Fruit fly (Drosophila melanogaster) whole organism: ENCODE results near the gene CG14082.
A peak's percentile ranks its signal among the peaks of the same experiment; 100 is the strongest.

Experiments
- CG8478 ChIP-seq: fragments of >200 bp; optimal IDR thresholded peaks from 2 replicates; lab custom pipeline; 2018; ENCODE audit warnings: inconsistent platforms
- Dll ChIP-seq: fragments of >200 bp; optimal IDR thresholded peaks from 2 replicates; lab custom pipeline; 2017
- EcR ChIP-seq, 2 experiments: fragments of >200 bp; optimal IDR thresholded peaks; 2 replicates each; lab custom pipeline; 2017; ENCODE audit warnings: missing biosample characterization in 2 of 2, missing genetic modification characterization in 2 of 2, missing genetic modification reagents in 2 of 2
- pan ChIP-seq: fragments of >200 bp; optimal IDR thresholded peaks from 2 replicates; lab custom pipeline; 2017
- psq ChIP-seq: fragments of >200 bp; optimal IDR thresholded peaks from 2 replicates; lab custom pipeline; 2017

DNA sequence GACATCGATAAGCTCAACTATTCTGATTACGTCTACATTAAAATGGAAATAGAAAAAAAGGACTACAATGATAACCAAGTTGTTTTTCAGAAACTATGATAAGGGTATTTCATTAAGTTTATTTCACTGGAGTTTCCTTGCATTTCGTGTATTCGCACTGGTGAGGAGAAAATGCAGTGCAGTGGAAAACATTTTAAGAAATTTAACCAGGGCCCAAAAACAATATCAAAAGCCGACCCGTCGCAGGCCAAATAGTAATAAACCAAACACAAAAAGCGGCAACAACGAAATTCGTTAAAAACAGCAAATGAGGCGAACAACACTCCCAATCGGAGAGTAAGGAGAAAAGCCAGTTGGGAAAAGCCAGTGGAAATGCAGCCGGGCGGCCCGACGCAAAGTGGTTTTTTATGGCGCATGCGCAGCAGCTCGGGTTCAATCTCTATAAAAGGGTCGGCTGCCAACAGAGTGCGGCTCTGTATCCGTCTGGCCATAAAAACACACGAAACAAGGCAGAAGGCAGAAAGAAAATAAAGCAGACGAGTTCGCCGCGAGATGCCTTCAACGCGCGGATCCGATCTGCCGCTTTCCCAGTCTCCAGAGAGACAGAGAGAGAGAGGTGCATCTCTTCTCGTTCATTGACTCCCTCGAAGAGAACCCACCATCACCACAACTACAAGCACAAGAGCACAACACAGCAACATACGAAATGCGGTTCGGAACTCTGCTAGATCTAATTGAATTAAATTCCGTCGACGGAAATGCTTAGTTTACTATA lies 57.7 kb downstream of the CG14082 start:
- TF ChIP-seq EcR (GFP tag; optimal IDR thresholded peaks at IDR 0.05; lab: Kevin White, UChicago) (peak; percentile 61 to 91), CG8478 (no peak), Dll (lab: Kevin White, UChicago) (no peak), psq (lab: Kevin White, UChicago) (no peak), pan (lab: Kevin White, UChicago) (no peak)
